Fruit fly (Drosophila melanogaster) whole organism, embryonic: Measurements from ENCODE around the gene jet.

Experiments used
- Ada2b ChIP-seq: fragments of 200-800 bp; sonication (Bioruptor generic); IDR thresholded peaks from 2 replicates; pipeline ENCODE4 v1.3.6; 2022; ENCODE audit warnings: missing biosample characterization, missing genetic modification characterization
- Asciz ChIP-seq: fragments of 200-800 bp; sonication (Bioruptor generic); optimal IDR thresholded peaks from 2 replicates; lab custom pipeline; 2017; ENCODE audit warnings: missing biosample characterization, mild to moderate bottlenecking, missing genetic modification characterization, missing genetic modification reagents
- BtbVII ChIP-seq: fragments of 200-800 bp; sonication (Bioruptor generic); optimal IDR thresholded peaks from 3 replicates; lab custom pipeline; 2017; ENCODE audit warnings: missing biosample characterization, mild to moderate bottlenecking, missing genetic modification characterization
- CG10462 ChIP-seq: fragments of 200-800 bp; sonication (Bioruptor generic); optimal IDR thresholded peaks from 2 replicates; lab custom pipeline; 2016; ENCODE audit warnings: missing biosample characterization, missing genetic modification characterization
- CG10654 ChIP-seq: fragments of 200-800 bp; sonication (Bioruptor generic); optimal IDR thresholded peaks from 2 replicates; lab custom pipeline; 2016; ENCODE audit warnings: missing biosample characterization, missing genetic modification characterization
- CG11398 ChIP-seq: fragments of 200-800 bp; sonication (Bioruptor generic); optimal IDR thresholded peaks from 2 replicates; lab custom pipeline; 2016; ENCODE audit warnings: missing biosample characterization, missing genetic modification characterization
- CG13123 ChIP-seq: fragments of 200-800 bp; sonication (Bioruptor generic); optimal IDR thresholded peaks from 2 replicates; lab custom pipeline; 2016; ENCODE audit warnings: missing biosample characterization, missing genetic modification characterization
- CG13287 ChIP-seq: fragments of 200-800 bp; sonication (Bioruptor generic); IDR thresholded peaks from 2 replicates; pipeline ENCODE4 v1.3.6; 2022; ENCODE audit warnings: missing biosample characterization, missing genetic modification characterization; ENCODE audit not compliant: partially characterized antibody
- CG1647 ChIP-seq: fragments of 200-800 bp; sonication (Bioruptor generic); optimal IDR thresholded peaks from 3 replicates; lab custom pipeline; 2016; ENCODE audit warnings: missing biosample characterization, missing genetic modification characterization
- CG17359 ChIP-seq: fragments of 200-800 bp; sonication (Bioruptor generic); optimal IDR thresholded peaks from 3 replicates; lab custom pipeline; 2018; ENCODE audit warnings: missing biosample characterization, mild to moderate bottlenecking, missing genetic modification characterization, moderate library complexity
- CG34422 ChIP-seq: fragments of 200-800 bp; sonication (Bioruptor generic); IDR thresholded peaks from 3 replicates; pipeline ENCODE4 v1.3.6; 2022; ENCODE audit warnings: missing biosample characterization, missing genetic modification characterization
- CG7271 ChIP-seq: fragments of 200-800 bp; sonication (Bioruptor generic); optimal IDR thresholded peaks from 2 replicates; lab custom pipeline; 2018; ENCODE audit warnings: missing biosample characterization, mild to moderate bottlenecking, missing genetic modification characterization, moderate library complexity
- CG7556 ChIP-seq: fragments of 200-800 bp; sonication (Bioruptor generic); optimal IDR thresholded peaks from 2 replicates; lab custom pipeline; 2017; ENCODE audit warnings: missing biosample characterization, mild to moderate bottlenecking, missing genetic modification characterization
- CG8290 ChIP-seq, 3 experiments: fragments of 200-800 bp; sonication (Bioruptor generic); optimal IDR thresholded peaks; 2 replicates each; lab custom pipeline; 2016 to 2019; ENCODE audit warnings: missing biosample characterization in 3 of 3, missing genetic modification characterization in 3 of 3, mild to moderate bottlenecking in 2 of 3, moderate library complexity in 1 of 3
- CTCF ChIP-seq: fragments of 200-800 bp; sonication (Bioruptor generic); optimal IDR thresholded peaks from 2 replicates; lab custom pipeline; 2017; ENCODE audit warnings: missing biosample characterization, mild to moderate bottlenecking, missing genetic modification characterization, moderate library complexity
- Dp ChIP-seq: fragments of 200-800 bp; sonication (Bioruptor generic); optimal IDR thresholded peaks from 2 replicates; lab custom pipeline; 2018; ENCODE audit warnings: missing biosample characterization, mild to moderate bottlenecking, missing genetic modification characterization, moderate library complexity
- Hand ChIP-seq: fragments of 200-800 bp; sonication (Bioruptor generic); optimal IDR thresholded peaks from 2 replicates; lab custom pipeline; 2017; ENCODE audit warnings: mild to moderate bottlenecking, missing biosample characterization, missing genetic modification reagents, missing genetic modification characterization
- HmgZ ChIP-seq: fragments of 200-800 bp; sonication (Bioruptor generic); optimal IDR thresholded peaks from 2 replicates; lab custom pipeline; 2018; ENCODE audit warnings: missing biosample characterization, mild to moderate bottlenecking, missing genetic modification characterization
- MESR4 ChIP-seq: fragments of 200-800 bp; sonication (Bioruptor generic); optimal IDR thresholded peaks from 2 replicates; lab custom pipeline; 2018; ENCODE audit warnings: missing biosample characterization, mild to moderate bottlenecking, missing genetic modification characterization, moderate library complexity
- Med ChIP-seq: fragments of 200-800 bp; sonication (Bioruptor generic); peaks from one replicate; lab custom pipeline; 2016; ENCODE audit warnings: missing biosample characterization, missing genetic modification characterization, mild to moderate bottlenecking, inconsistent platforms, moderate library complexity
- Meics ChIP-seq: fragments of 200-800 bp; sonication (Bioruptor generic); optimal IDR thresholded peaks from 2 replicates; lab custom pipeline; 2017; ENCODE audit warnings: missing biosample characterization, mild to moderate bottlenecking, missing genetic modification characterization
- NK7.1 ChIP-seq: fragments of 200-800 bp; sonication (Bioruptor generic); optimal IDR thresholded peaks from 3 replicates; lab custom pipeline; 2016; ENCODE audit warnings: missing biosample characterization, missing genetic modification characterization
- Side ChIP-seq: fragments of 200-800 bp; sonication (Bioruptor generic); optimal IDR thresholded peaks from 2 replicates; lab custom pipeline; 2016; ENCODE audit warnings: missing biosample characterization, missing genetic modification characterization
- Ssrp ChIP-seq: fragments of 200-800 bp; sonication (Bioruptor generic); optimal IDR thresholded peaks from 2 replicates; lab custom pipeline; 2018; ENCODE audit warnings: missing biosample characterization, mild to moderate bottlenecking, missing genetic modification characterization, moderate library complexity
- Vsx1 ChIP-seq: fragments of 200-800 bp; sonication (Bioruptor generic); optimal IDR thresholded peaks from 2 replicates; lab custom pipeline; 2017; ENCODE audit warnings: missing biosample characterization, mild to moderate bottlenecking, missing genetic modification characterization, missing genetic modification reagents
- ac ChIP-seq: fragments of 200-800 bp; sonication (Bioruptor generic); optimal IDR thresholded peaks from 3 replicates; lab custom pipeline; 2017; ENCODE audit warnings: missing biosample characterization, mild to moderate bottlenecking, missing genetic modification characterization
- amos ChIP-seq: fragments of 200-800 bp; sonication (Bioruptor generic); IDR thresholded peaks from 2 replicates; pipeline ENCODE4 v1.3.6; 2022; ENCODE audit warnings: missing biosample characterization, missing genetic modification characterization; ENCODE audit not compliant: partially characterized antibody
- ase ChIP-seq: fragments of 200-800 bp; sonication (Bioruptor generic); IDR thresholded peaks from 3 replicates; pipeline ENCODE4 v1.3.6; 2022; ENCODE audit warnings: missing biosample characterization, missing genetic modification characterization
- bigmax ChIP-seq: fragments of 200-800 bp; sonication (Bioruptor generic); optimal IDR thresholded peaks from 2 replicates; lab custom pipeline; 2018; ENCODE audit warnings: missing biosample characterization, mild to moderate bottlenecking, missing genetic modification characterization
- bowl ChIP-seq: fragments of 200-800 bp; sonication (Bioruptor generic); IDR thresholded peaks from 2 replicates; pipeline ENCODE4 v1.3.6; 2022; ENCODE audit warnings: missing biosample characterization, missing genetic modification characterization
- danr ChIP-seq: fragments of 200-800 bp; sonication (Bioruptor generic); IDR thresholded peaks from 2 replicates; pipeline ENCODE4 v1.3.6; 2022; ENCODE audit warnings: missing biosample characterization, missing genetic modification characterization
- fd3F ChIP-seq: fragments of 200-800 bp; sonication (Bioruptor generic); optimal IDR thresholded peaks from 2 replicates; lab custom pipeline; 2018; ENCODE audit warnings: missing biosample characterization, mild to moderate bottlenecking, missing genetic modification characterization, moderate library complexity
- gcm2 ChIP-seq: fragments of 200-800 bp; sonication (Bioruptor generic); optimal IDR thresholded peaks from 2 replicates; lab custom pipeline; 2016; ENCODE audit warnings: missing biosample characterization, missing genetic modification characterization
- gfzf ChIP-seq: fragments of 200-800 bp; sonication (Bioruptor generic); optimal IDR thresholded peaks from 2 replicates; lab custom pipeline; 2016; ENCODE audit warnings: missing biosample characterization, mild to moderate bottlenecking, missing genetic modification characterization, moderate library complexity
- her ChIP-seq: fragments of 200-800 bp; sonication (Bioruptor generic); optimal IDR thresholded peaks from 2 replicates; lab custom pipeline; 2016; ENCODE audit warnings: missing biosample characterization, missing genetic modification characterization
- jumu ChIP-seq: fragments of 200-800 bp; sonication (Bioruptor generic); optimal IDR thresholded peaks from 3 replicates; lab custom pipeline; 2016; ENCODE audit warnings: missing biosample characterization, missing genetic modification characterization
- mirr ChIP-seq: fragments of 200-800 bp; sonication (Bioruptor generic); optimal IDR thresholded peaks from 3 replicates; lab custom pipeline; 2018; ENCODE audit warnings: missing biosample characterization, mild to moderate bottlenecking, missing genetic modification characterization
- peb ChIP-seq: fragments of 200-800 bp; sonication (Bioruptor generic); IDR thresholded peaks from 2 replicates; pipeline ENCODE4 v1.3.6; 2022; ENCODE audit warnings: missing biosample characterization, missing genetic modification characterization
- phol ChIP-seq: fragments of 200-800 bp; sonication (Bioruptor generic); optimal IDR thresholded peaks from 3 replicates; lab custom pipeline; 2018; ENCODE audit warnings: missing biosample characterization, mild to moderate bottlenecking, missing genetic modification characterization, moderate library complexity
- pzg ChIP-seq: fragments of 200-800 bp; sonication (Bioruptor generic); optimal IDR thresholded peaks from 3 replicates; lab custom pipeline; 2018; ENCODE audit warnings: missing biosample characterization, mild to moderate bottlenecking, missing genetic modification characterization, moderate library complexity
- row ChIP-seq: fragments of 200-800 bp; sonication (Bioruptor generic); IDR thresholded peaks from 3 replicates; pipeline ENCODE4 v1.3.6; 2022; ENCODE audit warnings: missing biosample characterization, missing genetic modification characterization
- sc ChIP-seq, 3 experiments: fragments of >200 bp in 2 of 3; fragments of 200-800 bp in 1 of 3; sonication (Bioruptor generic) in 1 of 3; optimal IDR thresholded peaks; 2 replicates in 2 of 3; 3 replicates in 1 of 3; lab custom pipeline; 2017; ENCODE audit warnings: mild to moderate bottlenecking in 1 of 3, missing biosample characterization in 1 of 3, missing genetic modification characterization in 1 of 3, missing genetic modification reagents in 1 of 3
- scrt ChIP-seq: fragments of 200-800 bp; sonication (Bioruptor generic); optimal IDR thresholded peaks from 2 replicates; lab custom pipeline; 2018; ENCODE audit warnings: missing biosample characterization, mild to moderate bottlenecking, missing genetic modification characterization, moderate library complexity
- sr ChIP-seq: fragments of 200-800 bp; sonication (Bioruptor generic); IDR thresholded peaks from 3 replicates; pipeline ENCODE4 v1.3.6; 2022; ENCODE audit warnings: missing biosample characterization, missing genetic modification characterization
- ssp ChIP-seq: fragments of 200-800 bp; sonication (Bioruptor generic); IDR thresholded peaks from 2 replicates; pipeline ENCODE4 v1.3.6; 2022; ENCODE audit warnings: missing biosample characterization, missing genetic modification characterization
- stwl ChIP-seq: fragments of 200-800 bp; sonication (Bioruptor generic); optimal IDR thresholded peaks from 3 replicates; lab custom pipeline; 2018; ENCODE audit warnings: missing biosample characterization, mild to moderate bottlenecking, missing genetic modification characterization, moderate library complexity
- sug ChIP-seq: fragments of 200-800 bp; optimal IDR thresholded peaks from 2 replicates; lab custom pipeline; 2019; ENCODE audit warnings: missing biosample characterization, mild to moderate bottlenecking, missing genetic modification characterization, moderate library complexity
- tll ChIP-seq, 2 experiments: fragments of 200-800 bp in 1 of 2; fragments of >200 bp in 1 of 2; sonication (Bioruptor generic) in 1 of 2; optimal IDR thresholded peaks; 2 replicates each; lab custom pipeline; 2017 to 2019; ENCODE audit warnings: missing biosample characterization in 2 of 2, missing genetic modification characterization in 2 of 2, mild to moderate bottlenecking in 1 of 2, moderate library complexity in 1 of 2
- trh ChIP-seq: fragments of 200-800 bp; sonication (Bioruptor generic); optimal IDR thresholded peaks from 2 replicates; lab custom pipeline; 2016; ENCODE audit warnings: missing biosample characterization, missing genetic modification characterization
- unc-4 ChIP-seq: fragments of 200-800 bp; sonication (Bioruptor generic); IDR thresholded peaks from 2 replicates; pipeline ENCODE4 v1.3.6; 2022; ENCODE audit warnings: missing biosample characterization, missing genetic modification characterization; ENCODE audit not compliant: partially characterized antibody
- zfh1 ChIP-seq: fragments of 200-800 bp; sonication (Bioruptor generic); IDR thresholded peaks from 3 replicates; pipeline ENCODE4 v1.3.6; 2022; ENCODE audit warnings: missing biosample characterization, missing genetic modification characterization

Gene jet

dm6 chr2L:4967511-4967910 is 17.9 kb upstream of the jet start, which contains the start of gene eIF3i (continued):
- TF ChIP-seq Ssrp = no peak
- TF ChIP-seq tll (GFP tag; optimal IDR thresholded peaks at IDR 0.05; lab: Kevin White, UChicago) = no peak
- TF ChIP-seq Side (GFP tag; lab: Kevin White, UChicago) = no peak
- TF ChIP-seq Hand (GFP tag; lab: Kevin White, UChicago) = no peak
- peak; percentile 77 for TF ChIP-seq gfzf (GFP tag; lab: Kevin White, UChicago)
- no peak for TF ChIP-seq Ada2b
- TF ChIP-seq CG34422 (GFP tag; lab: Robert Waterston, UW) = peak; percentile 49; the same call in 1 of the 3 replicates
- TF ChIP-seq HmgZ = peak; percentile 38
- TF ChIP-seq Vsx1 (GFP tag; lab: Kevin White, UChicago) = no peak
- TF ChIP-seq peb (GFP tag; lab: Robert Waterston, UW) = no peak
- no peak for TF ChIP-seq fd3F (GFP tag; lab: Kevin White, UChicago)
- no peak for TF ChIP-seq gcm2 (GFP tag; lab: Kevin White, UChicago)
- peak; percentile 65 for TF ChIP-seq Med (GFP tag; lab: Kevin White, UChicago)
- TF ChIP-seq CG1647 = no peak
- peak; percentile 66 for TF ChIP-seq MESR4
- TF ChIP-seq phol (tag; lab: Kevin White, UChicago) = peak; percentile 1
- TF ChIP-seq CG7271 = no peak
- peak; percentile 11 for TF ChIP-seq stwl (tag; lab: Kevin White, UChicago)
- TF ChIP-seq CG10654 (GFP tag; lab: Kevin White, UChicago) = no peak
- TF ChIP-seq mirr (GFP tag; lab: Kevin White, UChicago) = no peak
- no peak for TF ChIP-seq trh (GFP tag; lab: Kevin White, UChicago)
- no peak for TF ChIP-seq unc-4 (GFP tag; lab: Robert Waterston, UW)
- TF ChIP-seq bowl (GFP tag; lab: Robert Waterston, UW) = no peak
- no peak for TF ChIP-seq CG13123 (GFP tag; lab: Kevin White, UChicago)
- TF ChIP-seq CG10462 (GFP tag; lab: Kevin White, UChicago) = no peak
- no peak for TF ChIP-seq sr (GFP tag; lab: Robert Waterston, UW)
- no peak for TF ChIP-seq danr (GFP tag; lab: Robert Waterston, UW)
- no peak for TF ChIP-seq jumu (GFP tag; lab: Kevin White, UChicago)
- no peak for TF ChIP-seq CTCF (GFP tag; lab: Kevin White, UChicago)
- no peak for TF ChIP-seq CG7556 (GFP tag; lab: Kevin White, UChicago)
- TF ChIP-seq scrt (GFP tag; lab: Kevin White, UChicago) = no peak
- TF ChIP-seq CG13287 (GFP tag; lab: Robert Waterston, UW) = peak; percentile 20; the same call in 1 of the 2 replicates
- no peak for TF ChIP-seq Meics (GFP tag; lab: Kevin White, UChicago)
- no peak for TF ChIP-seq ssp (GFP tag; lab: Robert Waterston, UW)
- no peak for TF ChIP-seq row (GFP tag; lab: Robert Waterston, UW)
- TF ChIP-seq sc (optimal IDR thresholded peaks at IDR 0.05; lab: Kevin White, UChicago) = no peak
- TF ChIP-seq sc (GFP tag; optimal IDR thresholded peaks at IDR 0.05; lab: Kevin White, UChicago) = no peak
- no peak for TF ChIP-seq CG11398 (GFP tag; lab: Kevin White, UChicago)
- peak; percentile 55 for TF ChIP-seq pzg
- TF ChIP-seq NK7.1 (GFP tag; lab: Kevin White, UChicago) = no peak
- no peak for TF ChIP-seq her (GFP tag; lab: Kevin White, UChicago)
- TF ChIP-seq BtbVII (GFP tag; lab: Kevin White, UChicago) = no peak
- TF ChIP-seq CG8290 (GFP tag; optimal IDR thresholded peaks at IDR 0.05; lab: Kevin White, UChicago) = no peak
- TF ChIP-seq CG8290 (tag; optimal IDR thresholded peaks at IDR 0.05; lab: Kevin White, UChicago) = no peak
- TF ChIP-seq sug (tag; lab: Kevin White, UChicago) = no peak
- no peak for TF ChIP-seq ac (GFP tag; lab: Kevin White, UChicago)
- TF ChIP-seq amos (GFP tag; lab: Robert Waterston, UW) = no peak
- TF ChIP-seq zfh1 (GFP tag; lab: Robert Waterston, UW) = no peak
- TF ChIP-seq Dp (GFP tag; lab: Kevin White, UChicago) = peak; percentile 18
- no peak for TF ChIP-seq ase (GFP tag; lab: Robert Waterston, UW)
- TF ChIP-seq bigmax (GFP tag; lab: Kevin White, UChicago) = peak; percentile 97
- no peak for TF ChIP-seq CG17359 (tag; lab: Kevin White, UChicago)
- no peak for TF ChIP-seq Asciz (GFP tag; lab: Kevin White, UChicago)
